Worm (Caenorhabditis elegans): ENCODE data around the gene D1014.5.

DNA sequence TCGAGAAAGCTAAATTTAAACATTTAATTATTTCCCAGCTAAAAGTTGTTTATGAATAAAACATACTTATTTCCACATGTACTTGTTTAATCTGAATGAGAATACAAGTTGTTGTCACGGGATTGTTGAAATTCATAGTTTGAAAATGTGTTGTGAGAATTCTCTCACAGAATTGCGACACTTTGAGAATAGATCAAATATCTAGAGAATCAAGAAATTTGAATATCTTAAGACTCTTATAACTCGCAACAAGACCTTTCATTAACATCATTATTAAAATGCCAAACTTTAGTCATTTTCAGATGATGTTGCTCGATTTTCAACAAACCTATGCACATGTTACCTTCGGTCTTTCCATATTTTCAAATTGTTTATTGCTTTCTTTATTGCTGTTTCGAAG lies 20.5 kb upstream of the D1014.5 start, which contains the start of gene str-90:
- TF ChIP-seq skn-1 (tag; optimal IDR thresholded peaks at IDR 0.05) (no peak), nhr-11 (tag; optimal IDR thresholded peaks at IDR 0.05) (no peak), ceh-8 (GFP tag; optimal IDR thresholded peaks at IDR 0.05) (no peak), jun-1 (tag; optimal IDR thresholded peaks at IDR 0.05) (no peak), lsy-2 (tag; optimal IDR thresholded peaks at IDR 0.05) (no peak), ztf-11 (tag; optimal IDR thresholded peaks at IDR 0.05) (no peak), zip-4 (GFP tag; optimal IDR thresholded peaks at IDR 0.05) (no peak), blmp-1 (tag; optimal IDR thresholded peaks at IDR 0.05) (no peak), nhr-76 (tag; optimal IDR thresholded peaks at IDR 0.05) (no peak), egl-27 (tag; optimal IDR thresholded peaks at IDR 0.05) (no peak), aly-2 (tag; optimal IDR thresholded peaks at IDR 0.05) (no peak), lin-35 (GFP tag; optimal IDR thresholded peaks at IDR 0.05) (no peak), fkh-10 (GFP tag; optimal IDR thresholded peaks at IDR 0.05) (no peak), swsn-7 (tag; optimal IDR thresholded peaks at IDR 0.05) (no peak)
